Fruit fly (Drosophila melanogaster) whole organism, prepupa: ENCODE measurements around the gene CG13403.

Experiments used
- Blimp-1 ChIP-seq: fragments of 200-800 bp; sonication (Bioruptor generic); optimal IDR thresholded peaks from 3 replicates; lab custom pipeline; 2017; ENCODE audit warnings: missing biosample characterization, missing genetic modification characterization, mild to moderate bottlenecking, moderate library complexity, missing genetic modification reagents
- CG10669 ChIP-seq: fragments of 200-800 bp; sonication (Bioruptor generic); optimal IDR thresholded peaks from 3 replicates; lab custom pipeline; 2018; ENCODE audit warnings: missing biosample characterization, mild to moderate bottlenecking, missing genetic modification characterization, moderate library complexity
- CG3032 ChIP-seq: fragments of 200-800 bp; optimal IDR thresholded peaks from 2 replicates; lab custom pipeline; 2019; ENCODE audit warnings: missing biosample characterization, mild to moderate bottlenecking, missing genetic modification characterization, moderate library complexity
- CG32006 ChIP-seq: fragments of 200-800 bp; sonication (Bioruptor generic); optimal IDR thresholded peaks from 3 replicates; lab custom pipeline; 2017; ENCODE audit warnings: missing biosample characterization, mild to moderate bottlenecking, missing genetic modification characterization
- CG6792 ChIP-seq: fragments of 200-800 bp; sonication (Bioruptor generic); optimal IDR thresholded peaks from 3 replicates; lab custom pipeline; 2016; ENCODE audit warnings: missing biosample characterization, missing genetic modification characterization
- CG8319 ChIP-seq: fragments of 200-800 bp; sonication (Bioruptor generic); optimal IDR thresholded peaks from 3 replicates; lab custom pipeline; 2016; ENCODE audit warnings: missing biosample characterization, missing genetic modification characterization
- CG8632 ChIP-seq: fragments of 200-800 bp; sonication (Bioruptor generic); optimal IDR thresholded peaks from 3 replicates; lab custom pipeline; 2016; ENCODE audit warnings: missing biosample characterization, missing genetic modification characterization
- Gug ChIP-seq: fragments of 200-800 bp; sonication (Bioruptor generic); IDR thresholded peaks from 2 replicates; pipeline ENCODE4 v1.3.6; 2022; ENCODE audit warnings: missing biosample characterization, missing genetic modification characterization
- Met ChIP-seq: fragments of 200-800 bp; sonication (Bioruptor generic); optimal IDR thresholded peaks from 3 replicates; lab custom pipeline; 2016; ENCODE audit warnings: missing biosample characterization, missing genetic modification characterization
- achi ChIP-seq: fragments of 200-800 bp; sonication (Bioruptor generic); optimal IDR thresholded peaks from 3 replicates; lab custom pipeline; 2016; ENCODE audit warnings: missing biosample characterization, missing genetic modification characterization
- dsx ChIP-seq: fragments of 200-800 bp; optimal IDR thresholded peaks from 3 replicates; lab custom pipeline; 2019; ENCODE audit warnings: missing biosample characterization, mild to moderate bottlenecking, missing genetic modification characterization, moderate library complexity; ENCODE audit not compliant: poor library complexity, severe bottlenecking
- esn ChIP-seq: fragments of 200-800 bp; sonication (Bioruptor generic); optimal IDR thresholded peaks from 2 replicates; lab custom pipeline; 2016; ENCODE audit warnings: missing biosample characterization, mild to moderate bottlenecking, missing genetic modification characterization, moderate library complexity
- svp ChIP-seq: fragments of 200-800 bp; sonication (Bioruptor generic); peaks from one replicate; lab custom pipeline; 2016; ENCODE audit warnings: missing biosample characterization, missing genetic modification characterization

- TF ChIP-seq Gug (GFP tag; lab: Robert Waterston, UW) (no peak), CG8632 (no peak), CG8319 (GFP tag; lab: Kevin White, UChicago) (no peak), svp (GFP tag; lab: Kevin White, UChicago) (peak; percentile 44), achi (no peak), Met (GFP tag; lab: Kevin White, UChicago) (no peak), esn (no peak), Blimp-1 (GFP tag; lab: Kevin White, UChicago) (no peak), CG6792 (no peak), CG32006 (GFP tag; lab: Kevin White, UChicago) (peak; percentile 17), dsx (GFP tag; lab: Kevin White, UChicago) (no peak), CG3032 (tag; lab: Kevin White, UChicago) (no peak), CG10669 (GFP tag; lab: Kevin White, UChicago) (no peak)
Measured at dm6 chrX:14169068-14169642, 22.7 kb downstream of the CG13403 start, which contains the start of gene CG12480.
